Fruit fly (Drosophila melanogaster) whole organism, embryonic: Measurements from ENCODE around the gene CG33230.
A peak's percentile ranks its signal among the peaks of the same experiment; 100 is the strongest.

Source experiments
- ATbp ChIP-seq: fragments of 200-800 bp; sonication (Bioruptor generic); optimal IDR thresholded peaks from 2 replicates; lab custom pipeline; 2017; ENCODE audit warnings: missing biosample characterization, mild to moderate bottlenecking, missing genetic modification characterization, missing genetic modification reagents
- Abd-B ChIP-seq: fragments of 200-800 bp; sonication (Bioruptor generic); optimal IDR thresholded peaks from 2 replicates; lab custom pipeline; 2018; ENCODE audit warnings: missing biosample characterization, mild to moderate bottlenecking, missing genetic modification characterization, moderate library complexity
- Ada2b ChIP-seq: fragments of 200-800 bp; sonication (Bioruptor generic); IDR thresholded peaks from 2 replicates; pipeline ENCODE4 v1.3.6; 2022; ENCODE audit warnings: missing biosample characterization, missing genetic modification characterization
- CG12659 ChIP-seq: fragments of 200-800 bp; sonication (Bioruptor generic); optimal IDR thresholded peaks from 3 replicates; lab custom pipeline; 2017; ENCODE audit warnings: mild to moderate bottlenecking, missing biosample characterization, missing genetic modification reagents, missing genetic modification characterization
- CG13123 ChIP-seq: fragments of 200-800 bp; sonication (Bioruptor generic); optimal IDR thresholded peaks from 2 replicates; lab custom pipeline; 2016; ENCODE audit warnings: missing biosample characterization, missing genetic modification characterization
- CG13894 ChIP-seq: fragments of 200-800 bp; sonication (Bioruptor generic); optimal IDR thresholded peaks from 3 replicates; lab custom pipeline; 2018; ENCODE audit warnings: missing biosample characterization, mild to moderate bottlenecking, missing genetic modification characterization, moderate library complexity
- CG14965 ChIP-seq: fragments of 200-800 bp; sonication (Bioruptor generic); optimal IDR thresholded peaks from 2 replicates; lab custom pipeline; 2016; ENCODE audit warnings: missing biosample characterization, missing genetic modification characterization, borderline replicate concordance
- CG15696 ChIP-seq: fragments of 200-800 bp; sonication (Bioruptor generic); optimal IDR thresholded peaks from 2 replicates; lab custom pipeline; 2019; ENCODE audit warnings: missing biosample characterization, mild to moderate bottlenecking, missing genetic modification characterization, moderate library complexity
- CG1603 ChIP-seq: fragments of 200-800 bp; sonication (Bioruptor generic); optimal IDR thresholded peaks from 2 replicates; lab custom pipeline; 2019; ENCODE audit warnings: missing biosample characterization, mild to moderate bottlenecking, missing genetic modification characterization, moderate library complexity
- CG16863 ChIP-seq: fragments of 200-800 bp; sonication (Bioruptor generic); optimal IDR thresholded peaks from 3 replicates; lab custom pipeline; 2016; ENCODE audit warnings: missing biosample characterization, missing genetic modification characterization
- CG18476 ChIP-seq: fragments of 200-800 bp; sonication (Bioruptor generic); optimal IDR thresholded peaks from 2 replicates; lab custom pipeline; 2016; ENCODE audit warnings: missing biosample characterization, mild to moderate bottlenecking, missing genetic modification characterization
- CG2116 ChIP-seq: fragments of 200-800 bp; sonication (Bioruptor generic); optimal IDR thresholded peaks from 3 replicates; lab custom pipeline; 2018; ENCODE audit warnings: missing biosample characterization, mild to moderate bottlenecking, missing genetic modification characterization
- CG3995 ChIP-seq: fragments of 200-800 bp; sonication (Bioruptor generic); optimal IDR thresholded peaks from 3 replicates; lab custom pipeline; 2016; ENCODE audit warnings: missing biosample characterization, missing genetic modification characterization
- CG4360 ChIP-seq: fragments of 200-800 bp; sonication (Bioruptor generic); IDR thresholded peaks from 2 replicates; pipeline ENCODE4 v1.3.6; 2022; ENCODE audit warnings: missing biosample characterization, missing genetic modification characterization
- CG4617 ChIP-seq: fragments of 200-800 bp; sonication (Bioruptor generic); optimal IDR thresholded peaks from 3 replicates; lab custom pipeline; 2016; ENCODE audit warnings: missing biosample characterization, missing genetic modification characterization, borderline replicate concordance
- CG5245 ChIP-seq: fragments of 200-800 bp; sonication (Bioruptor generic); optimal IDR thresholded peaks from 3 replicates; lab custom pipeline; 2016; ENCODE audit warnings: missing biosample characterization, missing genetic modification characterization
- CG6813 ChIP-seq: fragments of 200-800 bp; sonication (Bioruptor generic); optimal IDR thresholded peaks from 2 replicates; lab custom pipeline; 2017; ENCODE audit warnings: missing biosample characterization, missing genetic modification characterization, mild to moderate bottlenecking, moderate library complexity, missing genetic modification reagents
- CG6854 ChIP-seq: fragments of 200-800 bp; sonication (Bioruptor generic); optimal IDR thresholded peaks from 3 replicates; lab custom pipeline; 2017; ENCODE audit warnings: missing biosample characterization, mild to moderate bottlenecking, missing genetic modification characterization
- CG8765 ChIP-seq: fragments of 200-800 bp; sonication (Bioruptor generic); IDR thresholded peaks from 2 replicates; pipeline ENCODE4 v1.3.6; 2022; ENCODE audit warnings: missing biosample characterization, missing genetic modification characterization
- D19B ChIP-seq: fragments of 200-800 bp; sonication (Bioruptor generic); optimal IDR thresholded peaks from 2 replicates; lab custom pipeline; 2017; ENCODE audit warnings: missing biosample characterization, mild to moderate bottlenecking, missing genetic modification characterization
- Dek ChIP-seq: fragments of 200-800 bp; sonication (Bioruptor generic); optimal IDR thresholded peaks from 3 replicates; lab custom pipeline; 2019; ENCODE audit warnings: missing biosample characterization, mild to moderate bottlenecking, missing genetic modification characterization, moderate library complexity
- Dip2 ChIP-seq: fragments of 200-800 bp; sonication (Bioruptor generic); IDR thresholded peaks from 2 replicates; pipeline ENCODE4 v1.3.6; 2022; ENCODE audit warnings: missing biosample characterization, missing genetic modification characterization
- Dp ChIP-seq: fragments of 200-800 bp; sonication (Bioruptor generic); optimal IDR thresholded peaks from 2 replicates; lab custom pipeline; 2018; ENCODE audit warnings: missing biosample characterization, mild to moderate bottlenecking, missing genetic modification characterization, moderate library complexity
- Eip74EF ChIP-seq, 2 experiments: fragments of 200-800 bp in 1 of 2; fragments of >200 bp in 1 of 2; sonication (Bioruptor generic) in 1 of 2; optimal IDR thresholded peaks; 2 replicates each; lab custom pipeline; 2017 to 2019; ENCODE audit warnings: missing biosample characterization in 2 of 2, missing genetic modification characterization in 2 of 2, mild to moderate bottlenecking in 1 of 2, moderate library complexity in 1 of 2
- GATAe ChIP-seq: fragments of 200-800 bp; sonication (Bioruptor generic); conservative IDR thresholded peaks from 2 replicates; pipeline ENCODE4 v1.3.6; 2022; ENCODE audit warnings: missing biosample characterization, missing genetic modification characterization
- HmgD ChIP-seq: fragments of 200-800 bp; sonication (Bioruptor generic); optimal IDR thresholded peaks from 3 replicates; lab custom pipeline; 2016; ENCODE audit warnings: missing biosample characterization, missing genetic modification characterization
- Lim3 ChIP-seq: fragments of 200-800 bp; sonication (Bioruptor generic); IDR thresholded peaks from 2 replicates; pipeline ENCODE4 v1.3.6; 2022; ENCODE audit warnings: missing biosample characterization, missing genetic modification characterization
- Rfx ChIP-seq: fragments of 200-800 bp; sonication (Bioruptor generic); IDR thresholded peaks from 2 replicates; pipeline ENCODE4 v1.3.6; 2022; ENCODE audit warnings: missing biosample characterization, missing genetic modification characterization
- Spps ChIP-seq: fragments of 200-800 bp; sonication (Bioruptor generic); optimal IDR thresholded peaks from 2 replicates; lab custom pipeline; 2018; ENCODE audit warnings: missing biosample characterization, mild to moderate bottlenecking, missing genetic modification characterization
- abd-A ChIP-seq: fragments of 200-800 bp; sonication (Bioruptor generic); optimal IDR thresholded peaks from 3 replicates; lab custom pipeline; 2019; ENCODE audit warnings: missing biosample characterization, mild to moderate bottlenecking, missing genetic modification characterization, moderate library complexity
- ash1 ChIP-seq: fragments of 200-800 bp; sonication (Bioruptor generic); optimal IDR thresholded peaks from 2 replicates; lab custom pipeline; 2018; ENCODE audit warnings: missing biosample characterization, mild to moderate bottlenecking, missing genetic modification characterization
- chn ChIP-seq: fragments of 200-800 bp; sonication (Bioruptor generic); optimal IDR thresholded peaks from 2 replicates; lab custom pipeline; 2016; ENCODE audit warnings: missing biosample characterization, missing genetic modification characterization
- dati ChIP-seq: fragments of 200-800 bp; sonication (Bioruptor generic); IDR thresholded peaks from 2 replicates; pipeline ENCODE4 v1.3.6; 2022; ENCODE audit warnings: missing biosample characterization, missing genetic modification characterization
- dimm ChIP-seq: fragments of 200-800 bp; sonication (Bioruptor generic); IDR thresholded peaks from 2 replicates; pipeline ENCODE4 v1.3.6; 2022; ENCODE audit warnings: missing biosample characterization, missing genetic modification characterization
- dpn ChIP-seq, 2 experiments: fragments of 200-800 bp; sonication (Bioruptor generic); optimal IDR thresholded peaks; 3 replicates each; lab custom pipeline; 2016; ENCODE audit warnings: missing biosample characterization in 2 of 2, missing genetic modification characterization in 2 of 2
- ewg ChIP-seq: fragments of 200-800 bp; sonication (Bioruptor generic); optimal IDR thresholded peaks from 3 replicates; lab custom pipeline; 2017; ENCODE audit warnings: mild to moderate bottlenecking, missing biosample characterization, missing genetic modification reagents, missing genetic modification characterization
- gro ChIP-seq: fragments of 200-800 bp; sonication (Bioruptor generic); optimal IDR thresholded peaks from 2 replicates; lab custom pipeline; 2016; ENCODE audit warnings: missing biosample characterization, missing genetic modification characterization
- phol ChIP-seq: fragments of 200-800 bp; sonication (Bioruptor generic); optimal IDR thresholded peaks from 3 replicates; lab custom pipeline; 2018; ENCODE audit warnings: missing biosample characterization, mild to moderate bottlenecking, missing genetic modification characterization, moderate library complexity
- salm ChIP-seq: fragments of 200-800 bp; sonication (Bioruptor generic); optimal IDR thresholded peaks from 2 replicates; lab custom pipeline; 2018; ENCODE audit warnings: missing biosample characterization, mild to moderate bottlenecking, missing genetic modification characterization
- sc ChIP-seq, 3 experiments: fragments of >200 bp in 2 of 3; fragments of 200-800 bp in 1 of 3; sonication (Bioruptor generic) in 1 of 3; optimal IDR thresholded peaks; 2 replicates in 2 of 3; 3 replicates in 1 of 3; lab custom pipeline; 2017; ENCODE audit warnings: mild to moderate bottlenecking in 1 of 3, missing biosample characterization in 1 of 3, missing genetic modification characterization in 1 of 3, missing genetic modification reagents in 1 of 3
- scrt ChIP-seq: fragments of 200-800 bp; sonication (Bioruptor generic); optimal IDR thresholded peaks from 2 replicates; lab custom pipeline; 2018; ENCODE audit warnings: missing biosample characterization, mild to moderate bottlenecking, missing genetic modification characterization, moderate library complexity
- slp2 ChIP-seq: fragments of 200-800 bp; sonication (Bioruptor generic); optimal IDR thresholded peaks from 2 replicates; lab custom pipeline; 2016; ENCODE audit warnings: missing biosample characterization, missing genetic modification characterization
- sug ChIP-seq: fragments of 200-800 bp; optimal IDR thresholded peaks from 2 replicates; lab custom pipeline; 2019; ENCODE audit warnings: missing biosample characterization, mild to moderate bottlenecking, missing genetic modification characterization, moderate library complexity
- tll ChIP-seq, 2 experiments: fragments of 200-800 bp in 1 of 2; fragments of >200 bp in 1 of 2; sonication (Bioruptor generic) in 1 of 2; optimal IDR thresholded peaks; 2 replicates each; lab custom pipeline; 2017 to 2019; ENCODE audit warnings: missing biosample characterization in 2 of 2, missing genetic modification characterization in 2 of 2, mild to moderate bottlenecking in 1 of 2, moderate library complexity in 1 of 2
- unc-4 ChIP-seq: fragments of 200-800 bp; sonication (Bioruptor generic); IDR thresholded peaks from 2 replicates; pipeline ENCODE4 v1.3.6; 2022; ENCODE audit warnings: missing biosample characterization, missing genetic modification characterization; ENCODE audit not compliant: partially characterized antibody
- wdn ChIP-seq: fragments of 200-800 bp; sonication (Bioruptor generic); IDR thresholded peaks from 2 replicates; pipeline ENCODE4 v1.3.6; 2022; ENCODE audit warnings: missing biosample characterization, missing genetic modification characterization
- zf30C ChIP-seq: fragments of 200-800 bp; sonication (Bioruptor generic); optimal IDR thresholded peaks from 3 replicates; lab custom pipeline; 2018; ENCODE audit warnings: missing biosample characterization, mild to moderate bottlenecking, missing genetic modification characterization

CG33230 gene

DNA sequence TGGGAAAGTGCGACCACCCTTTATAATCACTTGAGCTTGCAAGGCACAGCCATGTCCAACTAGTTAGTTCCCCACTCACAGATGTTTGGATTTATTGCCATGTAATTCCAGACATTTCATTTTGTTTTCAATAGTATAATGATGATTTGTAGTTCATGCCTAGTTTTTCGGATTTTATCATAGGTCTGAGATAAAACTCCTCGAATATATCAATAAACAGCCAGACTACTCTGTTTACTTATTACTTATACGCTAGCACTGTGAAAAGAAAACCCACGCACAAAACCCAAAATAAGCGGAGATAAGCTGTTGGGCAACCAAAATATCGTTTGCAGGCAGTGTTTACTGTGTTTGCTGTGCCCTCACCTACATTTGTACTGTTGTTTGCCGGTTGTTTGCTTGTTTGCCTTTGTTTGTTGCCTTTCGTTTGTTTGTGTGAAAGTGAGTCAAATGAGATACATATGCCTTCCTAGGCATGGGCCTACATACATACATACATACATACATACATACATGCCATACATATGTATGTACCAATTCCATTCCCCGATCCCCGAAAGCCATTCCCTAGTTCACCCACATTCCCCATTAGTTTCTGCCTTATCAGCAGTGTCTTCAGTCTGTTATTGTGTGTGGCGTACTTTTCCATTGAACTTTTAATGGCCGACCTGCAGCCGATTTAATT lies 38.9 kb upstream of the CG33230 start (continued):
- peak; percentile 52 for TF ChIP-seq phol
- TF ChIP-seq Dip2 = no peak
- TF ChIP-seq CG6854 (GFP tag; lab: Kevin White, UChicago) = peak; percentile 6
- no peak for TF ChIP-seq CG5245
- peak; percentile 79 for TF ChIP-seq abd-A (tag; lab: Kevin White, UChicago)
- no peak for TF ChIP-seq gro (GFP tag; lab: Kevin White, UChicago)
- TF ChIP-seq Rfx (GFP tag; lab: Robert Waterston, UW) = peak; percentile 51; the same call in 1 of the 2 replicates
- peak; percentile 81 for TF ChIP-seq CG1603 (tag; lab: Kevin White, UChicago)
- TF ChIP-seq Ada2b = 0 out of 2 replicates have a peak, but pooled peaks have one; percentile 4
- no peak for TF ChIP-seq dimm
- no peak for TF ChIP-seq CG8765 (GFP tag; lab: Robert Waterston, UW)
- peak; percentile 44 for TF ChIP-seq CG12659 (GFP tag; lab: Kevin White, UChicago)
- peak; percentile 58 for TF ChIP-seq CG2116 (GFP tag; lab: Kevin White, UChicago)
- TF ChIP-seq Spps (tag; lab: Kevin White, UChicago) = peak; percentile 71
- TF ChIP-seq Abd-B = no peak
- no peak for TF ChIP-seq Dp
- TF ChIP-seq wdn = peak; percentile 38; the same call in 1 of the 2 replicates
- peak; percentile 93 for TF ChIP-seq ATbp (GFP tag; lab: Kevin White, UChicago)
- TF ChIP-seq sug (tag; lab: Kevin White, UChicago) = peak; percentile 58
- TF ChIP-seq scrt (GFP tag; lab: Kevin White, UChicago) = peak; percentile 44
- TF ChIP-seq zf30C (GFP tag; lab: Kevin White, UChicago) = no peak
- TF ChIP-seq salm (tag; lab: Kevin White, UChicago) = peak; percentile 68
- TF ChIP-seq CG13123 (GFP tag; lab: Kevin White, UChicago) = peak; percentile 46
- TF ChIP-seq tll (GFP tag; optimal IDR thresholded peaks at IDR 0.05; lab: Kevin White, UChicago) = peak in 1 of 2 experiments; percentile 87
- TF ChIP-seq CG18476 (GFP tag; lab: Kevin White, UChicago) = peak; percentile 38
- no peak for TF ChIP-seq dati (GFP tag; lab: Robert Waterston, UW)
- TF ChIP-seq D19B (GFP tag; lab: Kevin White, UChicago) = peak; percentile 8
- peak; percentile 14; the same call in 1 of the 2 replicates for TF ChIP-seq GATAe (GFP tag; lab: Robert Waterston, UW)
- peak in 1 of 2 experiments; percentile 32 for TF ChIP-seq Eip74EF (GFP tag; optimal IDR thresholded peaks at IDR 0.05; lab: Kevin White, UChicago)
- no peak for TF ChIP-seq Lim3 (GFP tag; lab: Robert Waterston, UW)
- peak; percentile 29 for TF ChIP-seq CG4617 (GFP tag; lab: Kevin White, UChicago)
- peak; percentile 0 for TF ChIP-seq Dek (tag; lab: Kevin White, UChicago)
- no peak for TF ChIP-seq sc (optimal IDR thresholded peaks at IDR 0.05; lab: Kevin White, UChicago)
- TF ChIP-seq sc (GFP tag; optimal IDR thresholded peaks at IDR 0.05; lab: Kevin White, UChicago) = peak; percentile 77
- peak; percentile 95 for TF ChIP-seq CG15696 (tag; lab: Kevin White, UChicago)
- TF ChIP-seq CG3995 = peak; percentile 42
- TF ChIP-seq ash1 (GFP tag; lab: Kevin White, UChicago) = peak; percentile 57
- peak; percentile 64 for TF ChIP-seq CG4360 (GFP tag; lab: Robert Waterston, UW)
- peak; percentile 56 for TF ChIP-seq CG16863
- TF ChIP-seq dpn (GFP tag; optimal IDR thresholded peaks at IDR 0.05; lab: Kevin White, UChicago) = peak; percentile 50 to 54
- TF ChIP-seq HmgD (GFP tag; lab: Kevin White, UChicago) = no peak
- peak; percentile 51 for TF ChIP-seq slp2 (GFP tag; lab: Kevin White, UChicago)
- peak; percentile 93 for TF ChIP-seq CG6813 (GFP tag; lab: Kevin White, UChicago)
- no peak for TF ChIP-seq unc-4 (GFP tag; lab: Robert Waterston, UW)
- peak; percentile 50 for TF ChIP-seq chn (GFP tag; lab: Kevin White, UChicago)
- TF ChIP-seq CG13894 (tag; lab: Kevin White, UChicago) = no peak
- TF ChIP-seq CG14965 = peak; percentile 60
- peak; percentile 41 for TF ChIP-seq ewg (GFP tag; lab: Kevin White, UChicago)
